Worm (Caenorhabditis elegans) whole organism, early embryonic: ENCODE measurements around the gene spd-3.

ENCODE experiments used
- F13C5.2 ChIP-seq: sonication (generic microtip); optimal IDR thresholded peaks from 2 replicates; lab custom pipeline; 2017; ENCODE audit warnings: mild to moderate bottlenecking, missing genetic modification characterization, inconsistent platforms, missing compliant biosample characterization
- ama-1 ChIP-seq: fragments of 150-350 bp; optimal IDR thresholded peaks from 2 replicates; lab custom pipeline; 2014
- ceh-13 ChIP-seq: fragments of 200-800 bp; sonication (Bioruptor generic); optimal IDR thresholded peaks from 2 replicates; lab custom pipeline; 2018; ENCODE audit warnings: mild to moderate bottlenecking, missing genetic modification characterization, missing compliant biosample characterization
- hmbx-1 ChIP-seq: sonication (generic microtip); optimal IDR thresholded peaks from 2 replicates; lab custom pipeline; 2016; ENCODE audit warnings: mild to moderate bottlenecking, missing genetic modification characterization, missing compliant biosample characterization
- scrt-1 ChIP-seq: fragments of 200-800 bp; sonication (Bioruptor generic); IDR thresholded peaks from 2 replicates; pipeline ENCODE4 v1.3.6; 2022; ENCODE audit warnings: missing genetic modification characterization, missing compliant biosample characterization
- tra-4 ChIP-seq: sonication (generic microtip); optimal IDR thresholded peaks from 2 replicates; lab custom pipeline; 2017; ENCODE audit warnings: missing genetic modification characterization, missing compliant biosample characterization

ce11 chrIV:6804815-6805214 is 42.3 kb downstream of the spd-3 start, which contains the start of gene C17H12.37:
- TF ChIP-seq ama-1 (lab: Kevin White, UChicago) (no peak), scrt-1 (no peak), tra-4 (no peak), F13C5.2 (tag; lab: Kevin White, UChicago) (no peak), hmbx-1 (no peak), ceh-13 (no peak)
